Fruit fly (Drosophila melanogaster): Measurements from ENCODE around the gene Apoltp.

The Apoltp gene

dm6 chr2L:9617908-9618307 is 16.1 kb upstream of the Apoltp start (continued):
- TF ChIP-seq Ets21C (GFP tag; optimal IDR thresholded peaks at IDR 0.05) = no peak
- no peak for TF ChIP-seq CG8632 (GFP tag; optimal IDR thresholded peaks at IDR 0.05)
- TF ChIP-seq Blimp-1 (GFP tag; optimal IDR thresholded peaks at IDR 0.05) = no peak
- no peak for TF ChIP-seq Met (GFP tag; optimal IDR thresholded peaks at IDR 0.05)
- TF ChIP-seq Lpt (GFP tag; optimal IDR thresholded peaks at IDR 0.05) = peak; percentile 25
- peak; percentile 58 for TF ChIP-seq CG4318 (GFP tag; optimal IDR thresholded peaks at IDR 0.05)
- no peak for TF ChIP-seq CG3032 (tag; optimal IDR thresholded peaks at IDR 0.05)
- peak; percentile 69 for TF ChIP-seq CG8119 (GFP tag; IDR thresholded peaks at IDR 0.05)
- no peak for TF ChIP-seq Eip75B (GFP tag; optimal IDR thresholded peaks at IDR 0.05)
- TF ChIP-seq CG11762 (GFP tag; optimal IDR thresholded peaks at IDR 0.05; ENCODE audit: insufficient read depth) = no peak
- no peak for TF ChIP-seq dsx (GFP tag; optimal IDR thresholded peaks at IDR 0.05; ENCODE audit: poor library complexity, severe bottlenecking)
- TF ChIP-seq Hr38 (GFP tag; optimal IDR thresholded peaks at IDR 0.05) = no peak
- no peak for TF ChIP-seq topi (GFP tag; optimal IDR thresholded peaks at IDR 0.05)
- TF ChIP-seq fd59A (GFP tag; optimal IDR thresholded peaks at IDR 0.05) = no peak
- TF ChIP-seq fkh (GFP tag; optimal IDR thresholded peaks at IDR 0.05) = no peak
- no peak for TF ChIP-seq vri (GFP tag; optimal IDR thresholded peaks at IDR 0.05)
- TF ChIP-seq CG8319 (GFP tag; optimal IDR thresholded peaks at IDR 0.05) = no peak
- no peak for TF ChIP-seq esn (GFP tag; optimal IDR thresholded peaks at IDR 0.05)

dm6 chr2L:9618871-9619270 is 15.1 kb upstream of the Apoltp start:
- TF ChIP-seq net (GFP tag; optimal IDR thresholded peaks at IDR 0.05) (no peak), CG4318 (GFP tag; optimal IDR thresholded peaks at IDR 0.05) (no peak), spab (GFP tag; optimal IDR thresholded peaks at IDR 0.05) (no peak), Sox102F (GFP tag; optimal IDR thresholded peaks at IDR 0.05) (no peak), vri (GFP tag; optimal IDR thresholded peaks at IDR 0.05) (peak; percentile 77), Hr38 (GFP tag; optimal IDR thresholded peaks at IDR 0.05) (no peak), svp (GFP tag) (peak; percentile 85)

dm6 chr2L:9619925-9620324 is 14.1 kb upstream of the Apoltp start:
- no peak for TF ChIP-seq CG32006 (GFP tag; optimal IDR thresholded peaks at IDR 0.05)
- no peak for TF ChIP-seq spab (GFP tag; optimal IDR thresholded peaks at IDR 0.05)
- TF ChIP-seq svp (GFP tag) = peak; percentile 66
- TF ChIP-seq CG6163 (GFP tag; IDR thresholded peaks at IDR 0.05) = no peak
- no peak for TF ChIP-seq CG11762 (GFP tag; optimal IDR thresholded peaks at IDR 0.05; ENCODE audit: insufficient read depth)
- TF ChIP-seq CG9139 (GFP tag; optimal IDR thresholded peaks at IDR 0.05) = no peak
- no peak for TF ChIP-seq CG7368 (GFP tag; optimal IDR thresholded peaks at IDR 0.05)
- no peak for TF ChIP-seq CG8632 (GFP tag; optimal IDR thresholded peaks at IDR 0.05)
- TF ChIP-seq vri (GFP tag; optimal IDR thresholded peaks at IDR 0.05) = peak; percentile 66
- TF ChIP-seq CG4318 (GFP tag; optimal IDR thresholded peaks at IDR 0.05) = no peak
- peak; percentile 46 for TF ChIP-seq Eip78C (GFP tag)
- no peak for TF ChIP-seq CG11902 (GFP tag; optimal IDR thresholded peaks at IDR 0.05)
- TF ChIP-seq achi (GFP tag; optimal IDR thresholded peaks at IDR 0.05) = no peak
- no peak for TF ChIP-seq CG3919 (GFP tag; optimal IDR thresholded peaks at IDR 0.05)
- TF ChIP-seq ss (GFP tag; optimal IDR thresholded peaks at IDR 0.05) = no peak

- TF ChIP-seq eg (GFP tag; IDR thresholded peaks at IDR 0.05) (no peak), Eip78C (GFP tag) (no peak), CG32006 (GFP tag; optimal IDR thresholded peaks at IDR 0.05) (no peak), esn (GFP tag; optimal IDR thresholded peaks at IDR 0.05) (no peak), CG6854 (GFP tag; optimal IDR thresholded peaks at IDR 0.05) (no peak), CG1621 (tag; optimal IDR thresholded peaks at IDR 0.05) (no peak), Met (GFP tag; optimal IDR thresholded peaks at IDR 0.05) (no peak), CG10669 (GFP tag; optimal IDR thresholded peaks at IDR 0.05) (no peak), lz (GFP tag; optimal IDR thresholded peaks at IDR 0.05) (no peak), Gug (GFP tag; IDR thresholded peaks at IDR 0.05) (no peak), CG7368 (GFP tag; optimal IDR thresholded peaks at IDR 0.05) (no peak), CG8119 (GFP tag; IDR thresholded peaks at IDR 0.05) (no peak), CG34406 (GFP tag; optimal IDR thresholded peaks at IDR 0.05) (no peak), fd85E (GFP tag; optimal IDR thresholded peaks at IDR 0.05) (no peak), CG11762 (GFP tag; optimal IDR thresholded peaks at IDR 0.05; ENCODE audit: insufficient read depth) (no peak), Blimp-1 (GFP tag; optimal IDR thresholded peaks at IDR 0.05) (no peak), CG9139 (GFP tag; optimal IDR thresholded peaks at IDR 0.05) (no peak)
These were observed 8.8 kb upstream of the Apoltp start, which contains the start of gene CG31882 for dm6 chr2L:9625185-9625584. TSS of gene CG31882 (minus strand) at chr2L:9625285.

Measured in whole organism, prepupa.